Worm (Caenorhabditis elegans): Measurements from ENCODE around the gene math-7.

The math-7 gene

ce11 chrII:1882705-1883104, 3.6 kb downstream of the math-7 start, which contains the start of gene math-5:
TSS of gene math-5 (minus strand) at chrII:1882805.
- TF ChIP-seq blmp-1 (tag; optimal IDR thresholded peaks at IDR 0.05) (no peak), lsy-2 (tag; optimal IDR thresholded peaks at IDR 0.05) (no peak), egl-27 (tag; optimal IDR thresholded peaks at IDR 0.05) (no peak), vab-15 (tag; optimal IDR thresholded peaks at IDR 0.05) (no peak), pqm-1 (tag; optimal IDR thresholded peaks at IDR 0.05) (no peak), jun-1 (tag; optimal IDR thresholded peaks at IDR 0.05) (no peak), ceh-82 (tag; optimal IDR thresholded peaks at IDR 0.05) (no peak), C16A3.4 (tag; optimal IDR thresholded peaks at IDR 0.05) (no peak), zag-1 (tag; optimal IDR thresholded peaks at IDR 0.05) (no peak), nhr-84 (tag; optimal IDR thresholded peaks at IDR 0.05) (no peak), egl-13 (tag; optimal IDR thresholded peaks at IDR 0.05) (no peak)

- TF ChIP-seq ceh-90 (tag; optimal IDR thresholded peaks at IDR 0.05), result no peak
- TF ChIP-seq egl-13 (tag; optimal IDR thresholded peaks at IDR 0.05), result no peak
- TF ChIP-seq lin-13 (GFP tag; optimal IDR thresholded peaks at IDR 0.05), result no peak
- no peak for TF ChIP-seq nhr-20 (tag; optimal IDR thresholded peaks at IDR 0.05)
- no peak for TF ChIP-seq C34B4.2 (tag; optimal IDR thresholded peaks at IDR 0.05)
- TF ChIP-seq swsn-7 (tag; optimal IDR thresholded peaks at IDR 0.05), result no peak
- TF ChIP-seq unc-130 (tag; optimal IDR thresholded peaks at IDR 0.05), result no peak
- TF ChIP-seq elt-3 (tag; optimal IDR thresholded peaks at IDR 0.05), result no peak
- TF ChIP-seq zip-4 (GFP tag; optimal IDR thresholded peaks at IDR 0.05), result no peak
- TF ChIP-seq lin-35 (GFP tag; optimal IDR thresholded peaks at IDR 0.05), result no peak
- TF ChIP-seq vab-15 (tag; optimal IDR thresholded peaks at IDR 0.05), result no peak
- no peak for TF ChIP-seq irx-1 (tag; optimal IDR thresholded peaks at IDR 0.05)
- TF ChIP-seq hpl-2 (GFP tag; optimal IDR thresholded peaks at IDR 0.05), result no peak
- TF ChIP-seq ceh-88 (GFP tag; IDR thresholded peaks at IDR 0.05), result no peak
- no peak for TF ChIP-seq ceh-63 (GFP tag; optimal IDR thresholded peaks at IDR 0.05)
Observed at ce11 chrII:1878663-1879062, 7.6 kb downstream of the math-7 start, which contains the start of gene math-16. TSS of gene math-16 (minus strand) at chrII:1878763.

- TF ChIP-seq fkh-8 (tag; optimal IDR thresholded peaks at IDR 0.05), result no peak
- TF ChIP-seq nhr-76 (tag; optimal IDR thresholded peaks at IDR 0.05), result no peak
- no peak for TF ChIP-seq nhr-84 (tag; optimal IDR thresholded peaks at IDR 0.05)
- no peak for TF ChIP-seq tlp-1 (tag; optimal IDR thresholded peaks at IDR 0.05)
- TF ChIP-seq nhr-77 (tag; optimal IDR thresholded peaks at IDR 0.05), result no peak
- TF ChIP-seq hlh-17 (GFP tag; optimal IDR thresholded peaks at IDR 0.05; ENCODE audit: borderline replicate concordance), result no peak
- no peak for TF ChIP-seq pag-3 (tag; optimal IDR thresholded peaks at IDR 0.05; ENCODE audit: borderline replicate concordance, insufficient read depth)
- TF ChIP-seq ztf-4 (tag; optimal IDR thresholded peaks at IDR 0.05), result no peak
- TF ChIP-seq egl-27 (tag; optimal IDR thresholded peaks at IDR 0.05), result no peak
- no peak for TF ChIP-seq egl-13 (tag; optimal IDR thresholded peaks at IDR 0.05)
Observed at ce11 chrII:1875658-1876057, 10.6 kb downstream of the math-7 start, which contains the start of gene math-13. TSS of gene math-13 (plus strand) at chrII:1875958.

ce11 chrII:1870875-1871592, 15.2 kb downstream of the math-7 start, which contains the start of gene math-10:
TSS of gene math-10 (plus strand) at chrII:1871542.
- TF ChIP-seq elt-2 (tag; optimal IDR thresholded peaks at IDR 0.05), result peak; percentile 33
- TF ChIP-seq alr-1 (tag; optimal IDR thresholded peaks at IDR 0.05; ENCODE audit: borderline replicate concordance), result no peak
- TF ChIP-seq vab-15 (tag; optimal IDR thresholded peaks at IDR 0.05), result no peak
- TF ChIP-seq elt-3 (tag; optimal IDR thresholded peaks at IDR 0.05), result no peak

ce11 chrII:1869120-1869519, 17.2 kb downstream of the math-7 start, which contains the start of gene math-14:
TSS of gene math-14 (plus strand) at chrII:1869420.
- TF ChIP-seq mep-1 (tag; optimal IDR thresholded peaks at IDR 0.05) (no peak), nhr-12 (tag; optimal IDR thresholded peaks at IDR 0.05) (no peak), elt-3 (tag; optimal IDR thresholded peaks at IDR 0.05) (no peak), lin-15B (tag; optimal IDR thresholded peaks at IDR 0.05) (no peak), ztf-4 (tag; optimal IDR thresholded peaks at IDR 0.05) (no peak), pax-3 (tag; optimal IDR thresholded peaks at IDR 0.05) (no peak), unc-130 (tag; optimal IDR thresholded peaks at IDR 0.05) (no peak), ets-5 (GFP tag; IDR thresholded peaks at IDR 0.05) (no peak), C04F5.9 (tag; optimal IDR thresholded peaks at IDR 0.05) (no peak), ztf-11 (tag; optimal IDR thresholded peaks at IDR 0.05) (no peak), ceh-82 (tag; optimal IDR thresholded peaks at IDR 0.05) (no peak), grh-1 (GFP tag; IDR thresholded peaks at IDR 0.05) (no peak), sptf-1 (tag; optimal IDR thresholded peaks at IDR 0.05) (no peak), ama-1 (optimal IDR thresholded peaks at IDR 0.05) (no peak), vab-15 (tag; optimal IDR thresholded peaks at IDR 0.05) (no peak), mdl-1 (tag; optimal IDR thresholded peaks at IDR 0.05) (no peak)
